Fruit fly (Drosophila melanogaster) whole organism, embryonic: Measurements from ENCODE around the gene Rab19.
A peak's percentile ranks its signal among the peaks of the same experiment; 100 is the strongest.

ENCODE experiments used
- Adf1 ChIP-seq: fragments of 200-800 bp; sonication (Bioruptor generic); IDR thresholded peaks from 2 replicates; pipeline ENCODE4 v1.3.6; 2022; ENCODE audit warnings: missing biosample characterization, missing genetic modification characterization
- B-H1 ChIP-seq: fragments of 200-800 bp; sonication (Bioruptor generic); IDR thresholded peaks from 3 replicates; pipeline ENCODE4 v1.3.6; 2022; ENCODE audit warnings: missing biosample characterization, missing genetic modification characterization
- B-H2 ChIP-seq: fragments of 200-800 bp; sonication (Bioruptor generic); optimal IDR thresholded peaks from 2 replicates; lab custom pipeline; 2018; ENCODE audit warnings: missing biosample characterization, mild to moderate bottlenecking, missing genetic modification characterization
- BtbVII ChIP-seq: fragments of 200-800 bp; sonication (Bioruptor generic); optimal IDR thresholded peaks from 3 replicates; lab custom pipeline; 2017; ENCODE audit warnings: missing biosample characterization, mild to moderate bottlenecking, missing genetic modification characterization
- CG10147 ChIP-seq: fragments of 200-800 bp; sonication (Bioruptor generic); optimal IDR thresholded peaks from 2 replicates; lab custom pipeline; 2019; ENCODE audit warnings: missing biosample characterization, mild to moderate bottlenecking, missing genetic modification characterization, moderate library complexity
- CG10366 ChIP-seq: fragments of 200-800 bp; sonication (Bioruptor generic); IDR thresholded peaks from 2 replicates; pipeline ENCODE4 v1.3.6; 2022; ENCODE audit warnings: missing biosample characterization, missing genetic modification characterization
- CG10431 ChIP-seq: fragments of 200-800 bp; sonication (Bioruptor generic); optimal IDR thresholded peaks from 3 replicates; lab custom pipeline; 2018; ENCODE audit warnings: missing biosample characterization, mild to moderate bottlenecking, missing genetic modification characterization
- CG10543 ChIP-seq: fragments of 200-800 bp; sonication (Bioruptor generic); optimal IDR thresholded peaks from 3 replicates; lab custom pipeline; 2017; ENCODE audit warnings: missing biosample characterization, mild to moderate bottlenecking, missing genetic modification characterization, moderate library complexity
- CG11695 ChIP-seq: fragments of 200-800 bp; sonication (Bioruptor generic); IDR thresholded peaks from 3 replicates; pipeline ENCODE4 v1.3.6; 2022; ENCODE audit warnings: missing biosample characterization, missing genetic modification characterization
- CG17361 ChIP-seq: fragments of 200-800 bp; sonication (Bioruptor generic); IDR thresholded peaks from 3 replicates; pipeline ENCODE4 v1.3.6; 2022; ENCODE audit warnings: missing biosample characterization, missing genetic modification characterization
- CG17385 ChIP-seq: fragments of 200-800 bp; sonication (Bioruptor generic); optimal IDR thresholded peaks from 3 replicates; lab custom pipeline; 2018; ENCODE audit warnings: missing biosample characterization, mild to moderate bottlenecking, missing genetic modification characterization
- CG17568 ChIP-seq: fragments of 200-800 bp; sonication (Bioruptor generic); optimal IDR thresholded peaks from 2 replicates; lab custom pipeline; 2018; ENCODE audit warnings: missing biosample characterization, mild to moderate bottlenecking, missing genetic modification characterization, moderate library complexity
- CG2116 ChIP-seq: fragments of 200-800 bp; sonication (Bioruptor generic); optimal IDR thresholded peaks from 3 replicates; lab custom pipeline; 2018; ENCODE audit warnings: missing biosample characterization, mild to moderate bottlenecking, missing genetic modification characterization
- CG2678 ChIP-seq: fragments of 200-800 bp; sonication (Bioruptor generic); optimal IDR thresholded peaks from 3 replicates; lab custom pipeline; 2019; ENCODE audit warnings: missing biosample characterization, mild to moderate bottlenecking, missing genetic modification characterization, moderate library complexity
- CG2712 ChIP-seq: fragments of 200-800 bp; optimal IDR thresholded peaks from 3 replicates; lab custom pipeline; 2019; ENCODE audit warnings: missing biosample characterization, mild to moderate bottlenecking, missing genetic modification characterization, moderate library complexity
- CG30020 ChIP-seq: fragments of 200-800 bp; optimal IDR thresholded peaks from 2 replicates; lab custom pipeline; 2019; ENCODE audit warnings: missing biosample characterization, mild to moderate bottlenecking, missing genetic modification characterization, moderate library complexity
- CG30403 ChIP-seq: fragments of 200-800 bp; sonication (Bioruptor generic); optimal IDR thresholded peaks from 3 replicates; lab custom pipeline; 2016; ENCODE audit warnings: missing biosample characterization, missing genetic modification characterization
- CG32772 ChIP-seq: fragments of 200-800 bp; sonication (Bioruptor generic); IDR thresholded peaks from 2 replicates; pipeline ENCODE4 v1.3.6; 2022; ENCODE audit warnings: missing biosample characterization, missing genetic modification characterization
- CG3407 ChIP-seq: fragments of 200-800 bp; sonication (Bioruptor generic); optimal IDR thresholded peaks from 2 replicates; lab custom pipeline; 2018; ENCODE audit warnings: missing biosample characterization, mild to moderate bottlenecking, missing genetic modification characterization
- CG3838 ChIP-seq: fragments of 200-800 bp; sonication (Bioruptor generic); optimal IDR thresholded peaks from 3 replicates; lab custom pipeline; 2016; ENCODE audit warnings: missing biosample characterization, missing genetic modification characterization
- CG4730 ChIP-seq: fragments of 200-800 bp; sonication (Bioruptor generic); IDR thresholded peaks from 2 replicates; pipeline ENCODE4 v1.3.6; 2022; ENCODE audit warnings: missing biosample characterization, missing genetic modification characterization
- CG4854 ChIP-seq: fragments of 200-800 bp; sonication (Bioruptor generic); optimal IDR thresholded peaks from 2 replicates; lab custom pipeline; 2016; ENCODE audit warnings: missing biosample characterization, missing genetic modification characterization, inconsistent platforms
- CG6813 ChIP-seq: fragments of 200-800 bp; sonication (Bioruptor generic); optimal IDR thresholded peaks from 2 replicates; lab custom pipeline; 2017; ENCODE audit warnings: missing biosample characterization, missing genetic modification characterization, mild to moderate bottlenecking, moderate library complexity, missing genetic modification reagents
- CG7928 ChIP-seq: fragments of 200-800 bp; sonication (Bioruptor generic); optimal IDR thresholded peaks from 2 replicates; lab custom pipeline; 2017; ENCODE audit warnings: missing biosample characterization, mild to moderate bottlenecking, missing genetic modification characterization
- CG9215 ChIP-seq: fragments of 200-800 bp; sonication (Bioruptor generic); IDR thresholded peaks from 2 replicates; pipeline ENCODE4 v1.3.6; 2022; ENCODE audit warnings: missing biosample characterization, missing genetic modification characterization
- CG9876 ChIP-seq: fragments of 200-800 bp; sonication (Bioruptor generic); optimal IDR thresholded peaks from 2 replicates; lab custom pipeline; 2016; ENCODE audit warnings: missing biosample characterization, missing genetic modification characterization
- D ChIP-seq, 2 experiments: fragments of 200-800 bp in 1 of 2; fragments of >200 bp in 1 of 2; sonication (Bioruptor generic) in 1 of 2; optimal IDR thresholded peaks; 2 replicates in 1 of 2; 3 replicates in 1 of 2; lab custom pipeline; 2017; ENCODE audit warnings: mild to moderate bottlenecking in 1 of 2, missing biosample characterization in 1 of 2, missing genetic modification characterization in 1 of 2, missing genetic modification reagents in 1 of 2
- Dbx ChIP-seq: fragments of 200-800 bp; sonication (Bioruptor generic); IDR thresholded peaks from 3 replicates; pipeline ENCODE4 v1.3.6; 2022; ENCODE audit warnings: missing biosample characterization, missing genetic modification characterization
- Oli ChIP-seq: fragments of 200-800 bp; sonication (Bioruptor generic); optimal IDR thresholded peaks from 2 replicates; lab custom pipeline; 2018; ENCODE audit warnings: missing biosample characterization, mild to moderate bottlenecking, missing genetic modification characterization, moderate library complexity
- Opbp ChIP-seq: fragments of 200-800 bp; sonication (Bioruptor generic); IDR thresholded peaks from 3 replicates; pipeline ENCODE4 v1.3.6; 2022; ENCODE audit warnings: missing biosample characterization, missing genetic modification characterization; ENCODE audit not compliant: partially characterized antibody
- Ravus ChIP-seq: fragments of 200-800 bp; sonication (Bioruptor generic); IDR thresholded peaks from 2 replicates; pipeline ENCODE4 v1.3.6; 2022; ENCODE audit warnings: missing biosample characterization, missing genetic modification characterization
- TFAM ChIP-seq: fragments of 200-800 bp; sonication (Bioruptor generic); optimal IDR thresholded peaks from 2 replicates; lab custom pipeline; 2017; ENCODE audit warnings: missing biosample characterization, missing genetic modification characterization, inconsistent platforms
- Tbp ChIP-seq: fragments of >200 bp; optimal IDR thresholded peaks from 2 replicates; lab custom pipeline; 2018; ENCODE audit warnings: missing biosample characterization, missing genetic modification characterization
- YL-1 ChIP-seq: fragments of 200-800 bp; sonication (Bioruptor generic); optimal IDR thresholded peaks from 3 replicates; lab custom pipeline; 2017; ENCODE audit warnings: missing biosample characterization, mild to moderate bottlenecking, missing genetic modification characterization
- bsh ChIP-seq, 2 experiments: fragments of 200-800 bp; sonication (Bioruptor generic); optimal IDR thresholded peaks; 2 replicates each; lab custom pipeline; 2017 to 2018; ENCODE audit warnings: mild to moderate bottlenecking in 2 of 2, missing biosample characterization in 2 of 2, missing genetic modification characterization in 2 of 2, moderate library complexity in 1 of 2
- chif ChIP-seq, 2 experiments: fragments of 200-800 bp; sonication (Bioruptor generic); optimal IDR thresholded peaks; 3 replicates each; lab custom pipeline; 2016; ENCODE audit warnings: missing biosample characterization in 2 of 2, missing genetic modification characterization in 2 of 2
- croc ChIP-seq: fragments of 200-800 bp; sonication (Bioruptor generic); conservative IDR thresholded peaks from 3 replicates; pipeline ENCODE4 v1.3.6; 2022; ENCODE audit warnings: missing biosample characterization, missing genetic modification characterization
- cwo ChIP-seq: fragments of 200-800 bp; sonication (Bioruptor generic); optimal IDR thresholded peaks from 3 replicates; lab custom pipeline; 2017; ENCODE audit warnings: missing biosample characterization, missing genetic modification characterization, mild to moderate bottlenecking, moderate library complexity, missing genetic modification reagents
- ewg ChIP-seq: fragments of 200-800 bp; sonication (Bioruptor generic); optimal IDR thresholded peaks from 3 replicates; lab custom pipeline; 2017; ENCODE audit warnings: mild to moderate bottlenecking, missing biosample characterization, missing genetic modification reagents, missing genetic modification characterization
- fd64A ChIP-seq: fragments of 200-800 bp; sonication (Bioruptor generic); optimal IDR thresholded peaks from 3 replicates; lab custom pipeline; 2018; ENCODE audit warnings: missing biosample characterization, mild to moderate bottlenecking, missing genetic modification characterization
- ftz-f1 ChIP-seq: fragments of 200-800 bp; sonication (Bioruptor generic); optimal IDR thresholded peaks from 2 replicates; lab custom pipeline; 2016; ENCODE audit warnings: missing biosample characterization, missing genetic modification characterization
- her ChIP-seq: fragments of 200-800 bp; sonication (Bioruptor generic); optimal IDR thresholded peaks from 2 replicates; lab custom pipeline; 2016; ENCODE audit warnings: missing biosample characterization, missing genetic modification characterization
- kay ChIP-seq: fragments of 200-800 bp; sonication (Bioruptor generic); optimal IDR thresholded peaks from 2 replicates; lab custom pipeline; 2016; ENCODE audit warnings: missing biosample characterization, missing genetic modification characterization
- kni ChIP-seq: fragments of 200-800 bp; sonication (Bioruptor generic); optimal IDR thresholded peaks from 3 replicates; lab custom pipeline; 2017; ENCODE audit warnings: mild to moderate bottlenecking, missing biosample characterization, missing genetic modification reagents, missing genetic modification characterization
- lbe ChIP-seq: fragments of 200-800 bp; sonication (Bioruptor generic); optimal IDR thresholded peaks from 2 replicates; lab custom pipeline; 2016; ENCODE audit warnings: missing biosample characterization, mild to moderate bottlenecking, missing genetic modification characterization
- nerfin-1 ChIP-seq: fragments of 200-800 bp; sonication (Bioruptor generic); optimal IDR thresholded peaks from 3 replicates; lab custom pipeline; 2019; ENCODE audit warnings: missing biosample characterization, mild to moderate bottlenecking, missing genetic modification characterization, moderate library complexity
- row ChIP-seq: fragments of 200-800 bp; sonication (Bioruptor generic); IDR thresholded peaks from 3 replicates; pipeline ENCODE4 v1.3.6; 2022; ENCODE audit warnings: missing biosample characterization, missing genetic modification characterization
- scrt ChIP-seq: fragments of 200-800 bp; sonication (Bioruptor generic); optimal IDR thresholded peaks from 2 replicates; lab custom pipeline; 2018; ENCODE audit warnings: missing biosample characterization, mild to moderate bottlenecking, missing genetic modification characterization, moderate library complexity
- twi ChIP-seq: fragments of 200-800 bp; optimal IDR thresholded peaks from 2 replicates; lab custom pipeline; 2019; ENCODE audit warnings: missing biosample characterization, mild to moderate bottlenecking, missing genetic modification characterization, moderate library complexity

The Rab19 gene

dm6 chr3L:8308891-8309352 is 12.1 kb downstream of the Rab19 start, which contains the start of gene BI-1 (continued):
- peak; percentile 24; the same call in 1 of the 2 replicates for TF ChIP-seq CG32772 (GFP tag; lab: Robert Waterston, UW)
- TF ChIP-seq B-H2 (GFP tag; lab: Kevin White, UChicago) = peak; percentile 74
- TF ChIP-seq CG2678 (tag; lab: Kevin White, UChicago) = no peak
- TF ChIP-seq CG7928 (GFP tag; lab: Kevin White, UChicago) = peak; percentile 19
- TF ChIP-seq scrt (GFP tag; lab: Kevin White, UChicago) = peak; percentile 67
- TF ChIP-seq fd64A (GFP tag; lab: Kevin White, UChicago) = no peak
- peak; percentile 2 for TF ChIP-seq CG10431
- peak; percentile 9 for TF ChIP-seq CG3407 (GFP tag; lab: Kevin White, UChicago)
- no peak for TF ChIP-seq D (optimal IDR thresholded peaks at IDR 0.05; lab: Kevin White, UChicago)
- peak; percentile 44 for TF ChIP-seq D (GFP tag; optimal IDR thresholded peaks at IDR 0.05; lab: Kevin White, UChicago)
- TF ChIP-seq Dbx (GFP tag; lab: Robert Waterston, UW) = peak; percentile 74; the same call in 2 of the 3 replicates
- TF ChIP-seq CG4730 (GFP tag; lab: Robert Waterston, UW) = no peak
- no peak for TF ChIP-seq Opbp (GFP tag; lab: Robert Waterston, UW)
- peak; percentile 70 for TF ChIP-seq nerfin-1 (tag; lab: Kevin White, UChicago)
- TF ChIP-seq chif (GFP tag; optimal IDR thresholded peaks at IDR 0.05; lab: Kevin White, UChicago) = peak in 1 of 2 experiments; percentile 0
- TF ChIP-seq her = peak; percentile 14
- TF ChIP-seq croc (GFP tag; lab: Robert Waterston, UW) = peak; percentile 16; the same call in 1 of the 3 replicates
- no peak for TF ChIP-seq CG9876 (GFP tag; lab: Kevin White, UChicago)
- no peak for TF ChIP-seq CG11695
- TF ChIP-seq ewg = peak; percentile 65
- TF ChIP-seq CG2712 = peak; percentile 67
- TF ChIP-seq CG2116 (GFP tag; lab: Kevin White, UChicago) = peak; percentile 22
- TF ChIP-seq CG17568 (GFP tag; lab: Kevin White, UChicago) = peak; percentile 4
- TF ChIP-seq CG10147 (GFP tag; lab: Kevin White, UChicago) = peak; percentile 83
- TF ChIP-seq CG30020 (tag; lab: Kevin White, UChicago) = peak; percentile 63
- TF ChIP-seq BtbVII (GFP tag; lab: Kevin White, UChicago) = peak; percentile 73
- TF ChIP-seq TFAM (GFP tag; lab: Kevin White, UChicago) = no peak
- no peak; the same call in 1 of the 2 replicates for TF ChIP-seq CG9215 (GFP tag; lab: Robert Waterston, UW)
- peak; percentile 61 for TF ChIP-seq twi (tag; lab: Kevin White, UChicago)
- no peak for TF ChIP-seq CG6813 (GFP tag; lab: Kevin White, UChicago)
- no peak for TF ChIP-seq B-H1 (GFP tag; lab: Robert Waterston, UW)
- peak; percentile 56 for TF ChIP-seq Oli (tag; lab: Kevin White, UChicago)
- TF ChIP-seq CG10543 = peak; percentile 78
- TF ChIP-seq CG30403 (GFP tag; lab: Kevin White, UChicago) = peak; percentile 88
- peak; percentile 48 for TF ChIP-seq lbe
- TF ChIP-seq CG3838 (GFP tag; lab: Kevin White, UChicago) = no peak
- peak; percentile 83 for TF ChIP-seq kni (GFP tag; lab: Kevin White, UChicago)
- peak; percentile 18 for TF ChIP-seq ftz-f1 (GFP tag; lab: Kevin White, UChicago)
- peak; percentile 56 for TF ChIP-seq CG17385 (GFP tag; lab: Kevin White, UChicago)
- TF ChIP-seq bsh (GFP tag; optimal IDR thresholded peaks at IDR 0.05; lab: Kevin White, UChicago) = peak in 1 of 2 experiments; percentile 50
- no peak for TF ChIP-seq Tbp (GFP tag; lab: Kevin White, UChicago)
- peak; percentile 94 for TF ChIP-seq row (GFP tag; lab: Robert Waterston, UW)
- TF ChIP-seq Ravus (GFP tag; lab: Robert Waterston, UW) = no peak
- TF ChIP-seq CG10366 (GFP tag; lab: Robert Waterston, UW) = 0 out of 2 replicates have a peak, but pooled peaks have one; percentile 7
- peak; percentile 13 for TF ChIP-seq CG4854 (GFP tag; lab: Kevin White, UChicago)
- 0 out of 2 replicates have a peak, but pooled peaks have one; percentile 18 for TF ChIP-seq Adf1 (GFP tag; lab: Robert Waterston, UW)
- TF ChIP-seq cwo (GFP tag; lab: Kevin White, UChicago) = peak; percentile 63
- peak; percentile 88 for TF ChIP-seq YL-1 (GFP tag; lab: Kevin White, UChicago)
- TF ChIP-seq kay (GFP tag; lab: Kevin White, UChicago) = peak; percentile 80
- peak; percentile 88 for TF ChIP-seq CG17361 (GFP tag; lab: Robert Waterston, UW)
